Fruit fly (Drosophila melanogaster): Measurements from ENCODE around the gene CG10175.

CG10175 gene

DNA sequence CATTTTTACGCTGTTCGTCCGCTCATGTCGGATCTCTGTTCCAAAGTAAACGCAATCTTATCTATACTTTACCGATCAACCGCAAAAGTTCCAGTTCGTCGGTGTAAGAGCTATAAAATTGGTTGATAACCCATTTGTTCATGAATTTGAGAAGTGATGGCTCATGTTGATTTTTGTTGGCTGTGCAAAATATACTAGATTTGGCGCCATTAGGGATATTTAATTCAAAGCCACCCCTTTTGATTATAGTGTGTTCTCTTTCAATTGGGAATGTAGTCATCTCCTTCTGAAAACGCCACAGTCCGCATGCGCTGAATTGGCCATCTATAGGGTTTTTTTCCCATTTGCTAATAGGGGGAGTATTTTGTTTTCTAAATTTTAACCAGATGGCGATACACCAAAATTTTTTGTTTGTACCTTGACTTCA is 7.9 kb upstream of the CG10175 start, which contains the start of gene Ugt303B2 (continued):
- no peak for TF ChIP-seq grau (tag; optimal IDR thresholded peaks at IDR 0.05)
- peak; percentile 48; the same call in 1 of the 3 replicates for TF ChIP-seq Mrtf (GFP tag; IDR thresholded peaks at IDR 0.05)
- TF ChIP-seq Lpt (GFP tag; optimal IDR thresholded peaks at IDR 0.05): no peak
- TF ChIP-seq CG7987 (GFP tag; optimal IDR thresholded peaks at IDR 0.05): peak; percentile 6
- TF ChIP-seq GATAe (GFP tag; conservative IDR thresholded peaks at IDR 0.05): peak; percentile 80
- TF ChIP-seq Opbp (GFP tag; IDR thresholded peaks at IDR 0.05; ENCODE audit: partially characterized antibody): no peak
- TF ChIP-seq pzg (GFP tag; optimal IDR thresholded peaks at IDR 0.05): peak; percentile 27
- TF ChIP-seq row (GFP tag; IDR thresholded peaks at IDR 0.05): peak; percentile 23; the same call in 1 of the 3 replicates
- peak; percentile 25 for TF ChIP-seq zen (tag; optimal IDR thresholded peaks at IDR 0.05)
- peak; percentile 33 for TF ChIP-seq CG10543 (GFP tag; optimal IDR thresholded peaks at IDR 0.05)
- peak; percentile 76 for TF ChIP-seq Deaf1 (tag; optimal IDR thresholded peaks at IDR 0.05)
- TF ChIP-seq CG12769 (tag; optimal IDR thresholded peaks at IDR 0.05): no peak
- TF ChIP-seq fd64A (GFP tag; optimal IDR thresholded peaks at IDR 0.05): no peak
- TF ChIP-seq CG15514 (GFP tag; optimal IDR thresholded peaks at IDR 0.05): peak; percentile 97
- peak; percentile 34 for TF ChIP-seq run (tag; optimal IDR thresholded peaks at IDR 0.05)
- TF ChIP-seq CG32532 (GFP tag; IDR thresholded peaks at IDR 0.05): peak; percentile 37; the same call in 1 of the 2 replicates
- no peak for TF ChIP-seq Stat92E (GFP tag; optimal IDR thresholded peaks at IDR 0.05)
- peak; percentile 76 for TF ChIP-seq Dp (GFP tag; optimal IDR thresholded peaks at IDR 0.05)
- TF ChIP-seq CG11456 (GFP tag; IDR thresholded peaks at IDR 0.05): peak; percentile 40; the same call in 1 of the 3 replicates
- no peak for TF ChIP-seq Dad (GFP tag; optimal IDR thresholded peaks at IDR 0.05)
- no peak for TF ChIP-seq nerfin-2 (GFP tag; IDR thresholded peaks at IDR 0.05; ENCODE audit: partially characterized antibody)

DNA sequence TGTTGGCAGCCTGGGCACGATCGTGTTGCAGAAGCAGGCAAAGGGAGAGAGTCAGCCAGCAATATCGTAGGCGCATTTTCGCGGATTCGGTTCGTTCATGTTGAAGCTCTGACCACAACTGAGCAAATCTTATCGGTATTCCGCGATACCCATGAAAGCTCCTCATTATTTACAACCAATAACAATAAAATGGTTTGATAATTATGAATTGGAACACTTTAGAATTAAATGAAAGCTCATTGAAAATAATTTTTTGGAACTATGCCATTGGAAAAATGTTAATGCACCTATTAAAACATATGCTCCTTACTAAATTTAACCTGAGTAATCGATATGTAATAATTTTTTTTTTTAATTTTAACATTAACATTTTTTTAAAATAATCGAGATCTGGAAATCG is 5.8 kb upstream of the CG10175 start, which contains the start of gene Ugt303B1:
Gene Ugt303B1 (minus strand): TSS at position 101 of the 400 bp plus-strand sequence.
- TF ChIP-seq Bteb2 (GFP tag; optimal IDR thresholded peaks at IDR 0.05) (no peak), CG7928 (GFP tag; optimal IDR thresholded peaks at IDR 0.05) (no peak), GATAe (GFP tag; conservative IDR thresholded peaks at IDR 0.05) (peak; percentile 45), CG10274 (GFP tag; optimal IDR thresholded peaks at IDR 0.05) (no peak), CG34376 (GFP tag; optimal IDR thresholded peaks at IDR 0.05) (peak; percentile 34), ERR (GFP tag; optimal IDR thresholded peaks at IDR 0.05) (no peak), CG10321 (GFP tag; IDR thresholded peaks at IDR 0.05) (no peak), exex (tag; optimal IDR thresholded peaks at IDR 0.05) (peak; percentile 58)

DNA sequence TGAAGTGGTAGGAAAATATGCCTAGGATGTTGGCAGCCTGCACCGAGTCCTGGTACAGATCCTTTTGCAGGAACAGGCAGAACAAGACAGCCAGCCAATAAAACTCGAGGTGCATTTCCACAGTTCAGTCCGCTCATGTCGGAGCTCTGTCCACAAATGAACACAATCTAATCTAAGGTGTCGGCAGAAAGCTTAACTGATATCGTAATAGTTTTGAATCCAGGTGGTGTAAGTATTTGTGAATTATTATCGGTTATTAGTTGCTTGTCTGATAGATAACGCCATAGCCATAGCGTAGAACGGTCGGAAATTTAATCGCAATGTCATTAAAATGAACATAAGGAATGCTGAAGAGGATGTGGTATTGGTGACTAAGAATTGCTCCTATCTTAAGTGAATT is 3.8 kb upstream of the CG10175 start, which contains the start of gene Ugt303B3:
Gene Ugt303B3 (minus strand): TSS at position 159 of the 400 bp plus-strand sequence.
- TF ChIP-seq CG16813 (GFP tag; IDR thresholded peaks at IDR 0.05; ENCODE audit: partially characterized antibody) (no peak), knrl (GFP tag; IDR thresholded peaks at IDR 0.05; ENCODE audit: partially characterized antibody) (no peak), B-H1 (GFP tag; IDR thresholded peaks at IDR 0.05) (no peak), Dll (GFP tag; IDR thresholded peaks at IDR 0.05; ENCODE audit: partially characterized antibody) (no peak), CG13296 (GFP tag; optimal IDR thresholded peaks at IDR 0.05) (peak; percentile 28), GATAe (GFP tag; conservative IDR thresholded peaks at IDR 0.05) (peak; percentile 93), CG18476 (GFP tag; optimal IDR thresholded peaks at IDR 0.05) (no peak), CG5953 (GFP tag; IDR thresholded peaks at IDR 0.05) (no peak), salm (tag; optimal IDR thresholded peaks at IDR 0.05) (peak; percentile 68), caup (GFP tag; optimal IDR thresholded peaks at IDR 0.05; ENCODE audit: severe bottlenecking) (peak; percentile 46), CG4404 (GFP tag; IDR thresholded peaks at IDR 0.05) (0 out of 2 replicates have a peak, but pooled peaks have one; percentile 8), exex (tag; optimal IDR thresholded peaks at IDR 0.05) (peak; percentile 97), CG8359 (GFP tag; optimal IDR thresholded peaks at IDR 0.05; ENCODE audit: borderline replicate concordance) (no peak), sd (tag; optimal IDR thresholded peaks at IDR 0.05) (peak; percentile 94), zfh1 (GFP tag; IDR thresholded peaks at IDR 0.05) (no peak), CG12071 (GFP tag; optimal IDR thresholded peaks at IDR 0.05) (peak; percentile 7), CG11093 (GFP tag; IDR thresholded peaks at IDR 0.05) (no peak), HmgZ (tag; optimal IDR thresholded peaks at IDR 0.05) (peak; percentile 24), B-H2 (GFP tag; optimal IDR thresholded peaks at IDR 0.05) (peak; percentile 18), CG15514 (GFP tag; optimal IDR thresholded peaks at IDR 0.05) (peak; percentile 7), Nf-YC (tag; optimal IDR thresholded peaks at IDR 0.05) (peak; percentile 8), Lpt (GFP tag; optimal IDR thresholded peaks at IDR 0.05) (no peak), grn (GFP tag; optimal IDR thresholded peaks at IDR 0.05) (peak; percentile 41)
